Fruit fly (Drosophila melanogaster): Measurements from ENCODE around the gene loh.

Gene loh

DNA sequence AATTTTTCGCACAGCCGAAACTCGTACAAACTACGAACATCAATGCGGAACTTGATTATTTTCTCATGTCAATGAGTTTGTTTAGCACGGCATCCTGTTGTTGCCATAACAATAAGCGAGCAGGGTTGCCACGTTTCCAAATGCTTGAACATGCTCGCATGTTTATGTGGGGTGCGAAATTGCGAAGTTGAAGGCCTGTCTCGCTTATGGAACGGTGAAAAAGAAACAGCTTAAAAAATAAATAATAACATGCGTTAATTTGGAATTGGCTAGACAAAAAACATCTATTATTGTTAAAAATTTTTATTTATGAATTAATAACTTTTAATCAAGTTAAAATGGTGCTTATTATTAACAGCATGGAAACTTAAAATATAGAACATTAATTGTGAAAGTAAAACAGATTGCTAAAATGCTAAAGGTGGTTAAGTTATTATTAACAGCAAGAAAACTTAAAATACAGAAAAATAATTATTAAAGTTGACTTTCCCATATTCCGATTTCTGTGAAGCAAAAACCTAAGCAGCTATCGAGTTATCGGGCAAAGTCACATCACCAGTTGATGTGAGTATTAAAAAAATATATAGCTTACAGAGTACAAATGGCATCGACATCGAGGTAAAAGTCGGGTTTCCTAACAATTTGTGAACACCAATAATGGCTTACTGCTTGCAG, 11.4 kb upstream of the loh start, which contains the start of the genes Bug22 and TfIIB (continued):
- TF ChIP-seq lola (GFP tag; optimal IDR thresholded peaks at IDR 0.05) (peak in 1 of 3 experiments; percentile 54), zfh2 (GFP tag; optimal IDR thresholded peaks at IDR 0.05) (peak; percentile 75), Sox100B (GFP tag; optimal IDR thresholded peaks at IDR 0.05) (peak; percentile 39), fd102C (GFP tag; optimal IDR thresholded peaks at IDR 0.05) (no peak), nau (GFP tag; optimal IDR thresholded peaks at IDR 0.05) (peak; percentile 3), CG18011 (GFP tag; optimal IDR thresholded peaks at IDR 0.05) (peak; percentile 61), Pdp1 (GFP tag; optimal IDR thresholded peaks at IDR 0.05) (peak; percentile 57 to 93), CG16815 (GFP tag; optimal IDR thresholded peaks at IDR 0.05) (no peak), CG43689 (GFP tag; IDR thresholded peaks at IDR 0.05) (no peak), schlank (tag; optimal IDR thresholded peaks at IDR 0.05) (peak; percentile 33), CG9932 (GFP tag; IDR thresholded peaks at IDR 0.05) (peak; percentile 80), CoRest (tag; optimal IDR thresholded peaks at IDR 0.05) (peak; percentile 76), pzg (GFP tag; optimal IDR thresholded peaks at IDR 0.05) (peak; percentile 53), CG10431 (GFP tag; optimal IDR thresholded peaks at IDR 0.05) (peak; percentile 18), Usf (GFP tag; optimal IDR thresholded peaks at IDR 0.05) (no peak), CG12659 (GFP tag; optimal IDR thresholded peaks at IDR 0.05) (peak; percentile 83), H2.0 (GFP tag; IDR thresholded peaks at IDR 0.05) (peak; percentile 64), HHEX (GFP tag; optimal IDR thresholded peaks at IDR 0.05) (peak; percentile 48), ttk (GFP tag; IDR thresholded peaks at IDR 0.05) (peak; percentile 61), Jarid2 (GFP tag; optimal IDR thresholded peaks at IDR 0.05) (no peak), CG12299 (tag; optimal IDR thresholded peaks at IDR 0.05) (peak; percentile 28), aop (GFP tag; IDR thresholded peaks at IDR 0.05) (no peak), chif (GFP tag; optimal IDR thresholded peaks at IDR 0.05) (peak; percentile 35 to 41), gfzf (GFP tag; optimal IDR thresholded peaks at IDR 0.05) (peak; percentile 15), Sin3A (optimal IDR thresholded peaks at IDR 0.05) (peak; percentile 9), CG4730 (GFP tag; IDR thresholded peaks at IDR 0.05) (peak; percentile 32; the same call in 1 of the 2 replicates), Rx (GFP tag; IDR thresholded peaks at IDR 0.05) (peak; percentile 40), PHDP (tag; optimal IDR thresholded peaks at IDR 0.05) (peak; percentile 73), maf-S (GFP tag; optimal IDR thresholded peaks at IDR 0.05) (peak; percentile 62), Dfd (GFP tag; optimal IDR thresholded peaks at IDR 0.05) (no peak), mld (GFP tag; IDR thresholded peaks at IDR 0.05; ENCODE audit: partially characterized antibody) (no peak), Dp (GFP tag; optimal IDR thresholded peaks at IDR 0.05) (peak; percentile 6), CG14014 (GFP tag; IDR thresholded peaks at IDR 0.05) (peak; percentile 71), Camta (GFP tag; optimal IDR thresholded peaks at IDR 0.05) (peak; percentile 53), bbx (GFP tag; IDR thresholded peaks at IDR 0.05; ENCODE audit: partially characterized antibody) (0 out of 2 replicates have a peak, but pooled peaks have one; percentile 15), CG4707 (GFP tag; optimal IDR thresholded peaks at IDR 0.05) (no peak), CG13123 (GFP tag; optimal IDR thresholded peaks at IDR 0.05) (peak; percentile 65), CG42726 (GFP tag; IDR thresholded peaks at IDR 0.05; ENCODE audit: partially characterized antibody) (no peak), Nf-YA (GFP tag; IDR thresholded peaks at IDR 0.05) (no peak), CG15696 (tag; optimal IDR thresholded peaks at IDR 0.05) (peak; percentile 56), dysf (GFP tag; IDR thresholded peaks at IDR 0.05) (peak; percentile 63; the same call in 2 of the 3 replicates), mirr (GFP tag; optimal IDR thresholded peaks at IDR 0.05) (peak; percentile 45), CG13775 (GFP tag; optimal IDR thresholded peaks at IDR 0.05) (peak; percentile 77), CG10366 (GFP tag; IDR thresholded peaks at IDR 0.05) (peak; percentile 74), danr (GFP tag; IDR thresholded peaks at IDR 0.05) (no peak), CG9727 (GFP tag; optimal IDR thresholded peaks at IDR 0.05) (peak; percentile 72), Atf-2 (GFP tag; optimal IDR thresholded peaks at IDR 0.05) (peak; percentile 53), dimm (GFP tag; IDR thresholded peaks at IDR 0.05) (no peak), psq (GFP tag; optimal IDR thresholded peaks at IDR 0.05) (peak; percentile 39)
